Worm (Caenorhabditis elegans) whole organism, L4/young adult: Measurements from ENCODE around the gene Y73F8A.23.

Source experiments
- W03F9.2 ChIP-seq: fragments of 150-350 bp; optimal IDR thresholded peaks from 2 replicates; lab custom pipeline; 2014; ENCODE audit warnings: missing biosample characterization, missing genetic modification characterization
- dao-5 ChIP-seq: sonication (generic microtip); optimal IDR thresholded peaks from 2 replicates; lab custom pipeline; 2016; ENCODE audit warnings: missing genotype, missing genetic modification characterization, moderate library complexity, missing compliant biosample characterization
- him-1 ChIP-seq: sonication (generic microtip); optimal IDR thresholded peaks from 2 replicates; lab custom pipeline; 2016; ENCODE audit warnings: missing genotype, missing genetic modification reagents, missing genetic modification characterization, missing compliant biosample characterization

The Y73F8A.23 gene

ce11 chrIV:15393186-15393585 lies 51.2 kb downstream of the Y73F8A.23 start:
- TF ChIP-seq W03F9.2 (tag; lab: Kevin White, UChicago) (no peak), him-1 (tag; lab: Kevin White, UChicago) (no peak), dao-5 (tag; lab: Kevin White, UChicago) (no peak)
